Fruit fly (Drosophila melanogaster): Measurements from ENCODE around the gene CG13010.

The CG13010 gene

dm6 chrX:16644535-16645131 lies 34.1 kb downstream of the CG13010 start (continued):
- peak; percentile 54 for TF ChIP-seq CG12769 (tag; optimal IDR thresholded peaks at IDR 0.05)
- peak; percentile 90 for TF ChIP-seq cad (GFP tag; optimal IDR thresholded peaks at IDR 0.05)
- TF ChIP-seq Elba2 (GFP tag; optimal IDR thresholded peaks at IDR 0.05): no peak
- TF ChIP-seq CG15696 (tag; optimal IDR thresholded peaks at IDR 0.05): peak; percentile 78
- TF ChIP-seq zen (tag; optimal IDR thresholded peaks at IDR 0.05): peak; percentile 52
- TF ChIP-seq CG1792 (GFP tag; optimal IDR thresholded peaks at IDR 0.05): no peak
- TF ChIP-seq NC2β (GFP tag; optimal IDR thresholded peaks at IDR 0.05): peak; percentile 41
- TF ChIP-seq Sry-δ (GFP tag; optimal IDR thresholded peaks at IDR 0.05): no peak
- no peak for TF ChIP-seq C15 (GFP tag; IDR thresholded peaks at IDR 0.05)
- no peak for TF ChIP-seq da (GFP tag; optimal IDR thresholded peaks at IDR 0.05)
- TF ChIP-seq HHEX (GFP tag; optimal IDR thresholded peaks at IDR 0.05): peak; percentile 14
- TF ChIP-seq HmgZ (tag; optimal IDR thresholded peaks at IDR 0.05): peak; percentile 27
- no peak for TF ChIP-seq CG8281 (tag; optimal IDR thresholded peaks at IDR 0.05)
- no peak for TF ChIP-seq CG6683 (GFP tag; optimal IDR thresholded peaks at IDR 0.05)
- no peak for TF ChIP-seq ab (GFP tag; optimal IDR thresholded peaks at IDR 0.05)
- TF ChIP-seq CG7556 (GFP tag; optimal IDR thresholded peaks at IDR 0.05): peak; percentile 43
- TF ChIP-seq CG16863 (GFP tag; optimal IDR thresholded peaks at IDR 0.05): peak; percentile 46
- peak; percentile 48 for TF ChIP-seq CG6254 (GFP tag; optimal IDR thresholded peaks at IDR 0.05)
- no peak for TF ChIP-seq E2f1 (GFP tag; IDR thresholded peaks at IDR 0.05)
- TF ChIP-seq CoRest (tag; optimal IDR thresholded peaks at IDR 0.05): peak; percentile 6
- no peak for TF ChIP-seq MBD-R2 (GFP tag; IDR thresholded peaks at IDR 0.05)
- TF ChIP-seq jigr1 (GFP tag; IDR thresholded peaks at IDR 0.05): no peak
- no peak for TF ChIP-seq nom (GFP tag; optimal IDR thresholded peaks at IDR 0.05)
- TF ChIP-seq CG6689 (GFP tag; IDR thresholded peaks at IDR 0.05): peak; percentile 25; the same call in 1 of the 2 replicates
- TF ChIP-seq trh (GFP tag; optimal IDR thresholded peaks at IDR 0.05): no peak
- TF ChIP-seq HLHmδ (GFP tag; optimal IDR thresholded peaks at IDR 0.05): peak; percentile 65
- peak; percentile 43 for TF ChIP-seq dmrt99B (tag; optimal IDR thresholded peaks at IDR 0.05)
- TF ChIP-seq CG11456 (GFP tag; IDR thresholded peaks at IDR 0.05): no peak
- TF ChIP-seq Antp (GFP tag; optimal IDR thresholded peaks at IDR 0.05): no peak
- TF ChIP-seq CG4820 (GFP tag; optimal IDR thresholded peaks at IDR 0.05): no peak
- TF ChIP-seq Hmr (GFP tag; optimal IDR thresholded peaks at IDR 0.05): peak; percentile 19
- no peak; the same call in 1 of the 2 replicates for TF ChIP-seq CG10366 (GFP tag; IDR thresholded peaks at IDR 0.05)
- 0 out of 3 replicates have a peak, but pooled peaks have one; percentile 26 for TF ChIP-seq sr (GFP tag; IDR thresholded peaks at IDR 0.05)
- TF ChIP-seq CG8359 (GFP tag; optimal IDR thresholded peaks at IDR 0.05; ENCODE audit: borderline replicate concordance): peak; percentile 40
- no peak for TF ChIP-seq crol (GFP tag; IDR thresholded peaks at IDR 0.05)
- TF ChIP-seq CG13287 (GFP tag; IDR thresholded peaks at IDR 0.05; ENCODE audit: partially characterized antibody): no peak
- TF ChIP-seq unpg (GFP tag; optimal IDR thresholded peaks at IDR 0.05): peak; percentile 18
- TF ChIP-seq Sry-β (GFP tag; optimal IDR thresholded peaks at IDR 0.05): no peak
- no peak for TF ChIP-seq ro (GFP tag; IDR thresholded peaks at IDR 0.05)
- no peak for TF ChIP-seq hb (GFP tag; IDR thresholded peaks at IDR 0.05; ENCODE audit: partially characterized antibody)
- no peak for TF ChIP-seq Atf-2 (GFP tag; optimal IDR thresholded peaks at IDR 0.05)
- no peak for TF ChIP-seq lilli (GFP tag; optimal IDR thresholded peaks at IDR 0.05)
- no peak for TF ChIP-seq CG2129 (GFP tag; IDR thresholded peaks at IDR 0.05; ENCODE audit: partially characterized antibody)
- TF ChIP-seq Gsc (GFP tag; IDR thresholded peaks at IDR 0.05): no peak
- no peak for TF ChIP-seq yki (optimal IDR thresholded peaks at IDR 0.05)
- TF ChIP-seq cg (GFP tag; optimal IDR thresholded peaks at IDR 0.05): no peak
- TF ChIP-seq Bgb (GFP tag; IDR thresholded peaks at IDR 0.05; ENCODE audit: partially characterized antibody): no peak
- TF ChIP-seq CG15073 (GFP tag; optimal IDR thresholded peaks at IDR 0.05): no peak
- TF ChIP-seq CG4617 (GFP tag; optimal IDR thresholded peaks at IDR 0.05; ENCODE audit: borderline replicate concordance): no peak
- TF ChIP-seq Aef1 (GFP tag; IDR thresholded peaks at IDR 0.05): no peak

Measured in whole organism, embryonic.